Fruit fly (Drosophila melanogaster): ENCODE data around the gene CG11586.

The CG11586 gene

DNA sequence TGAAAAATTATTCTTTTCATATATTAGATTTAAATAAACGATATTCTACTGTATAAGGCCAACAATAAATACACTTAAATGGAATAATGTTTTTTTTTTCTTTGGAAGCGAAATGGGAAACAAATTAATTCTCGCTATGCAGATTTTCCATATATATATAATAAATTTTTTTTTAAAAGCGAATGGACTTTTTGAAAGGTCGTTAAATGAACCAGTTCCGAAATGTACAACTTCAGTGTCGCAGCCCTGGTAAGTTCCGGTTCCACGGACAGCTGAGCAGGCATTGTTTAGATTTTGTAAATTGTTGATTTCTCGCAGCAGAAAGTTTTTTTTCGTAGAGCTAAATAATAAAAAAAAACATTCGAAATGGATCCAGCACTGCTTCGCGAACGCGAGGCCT is 24.5 kb upstream of the CG11586 start, which contains the start of gene TfIIEbeta (continued):
- TF ChIP-seq Hand (GFP tag; optimal IDR thresholded peaks at IDR 0.05) (no peak), sd (tag; optimal IDR thresholded peaks at IDR 0.05) (peak; percentile 73), Max (GFP tag; optimal IDR thresholded peaks at IDR 0.05) (no peak), CG7928 (GFP tag; optimal IDR thresholded peaks at IDR 0.05) (peak; percentile 95), CG7745 (tag; optimal IDR thresholded peaks at IDR 0.05) (no peak), Doc3 (GFP tag; IDR thresholded peaks at IDR 0.05; ENCODE audit: partially characterized antibody) (no peak), sna (GFP tag; IDR thresholded peaks at IDR 0.05; ENCODE audit: partially characterized antibody) (peak; percentile 45; the same call in 1 of the 2 replicates), Bdp1 (GFP tag; optimal IDR thresholded peaks at IDR 0.05) (no peak), CG7357 (GFP tag; IDR thresholded peaks at IDR 0.05) (no peak), pan (optimal IDR thresholded peaks at IDR 0.05) (no peak), pan (GFP tag; optimal IDR thresholded peaks at IDR 0.05 in 1 of 2, IDR thresholded peaks at IDR 0.05 in 1 of 2) (peak in 1 of 2 experiments; percentile 36), dpn (GFP tag; optimal IDR thresholded peaks at IDR 0.05) (peak; percentile 3 to 13), br (optimal IDR thresholded peaks at IDR 0.05) (no peak), CG14441 (GFP tag; IDR thresholded peaks at IDR 0.05) (no peak), Camta (GFP tag; optimal IDR thresholded peaks at IDR 0.05) (no peak), Drgx (GFP tag; IDR thresholded peaks at IDR 0.05) (no peak; the same call in 1 of the 2 replicates), Blimp-1 (GFP tag; optimal IDR thresholded peaks at IDR 0.05) (peak; percentile 25), CG12155 (GFP tag; optimal IDR thresholded peaks at IDR 0.05) (no peak), CG33213 (GFP tag; optimal IDR thresholded peaks at IDR 0.05) (no peak), ash1 (GFP tag; optimal IDR thresholded peaks at IDR 0.05) (no peak), CG3281 (GFP tag; optimal IDR thresholded peaks at IDR 0.05) (peak; percentile 51), CG15073 (GFP tag; optimal IDR thresholded peaks at IDR 0.05) (no peak), CG4730 (GFP tag; IDR thresholded peaks at IDR 0.05) (no peak), Sin3A (optimal IDR thresholded peaks at IDR 0.05) (no peak), run (tag; optimal IDR thresholded peaks at IDR 0.05) (no peak), vfl (GFP tag; optimal IDR thresholded peaks at IDR 0.05) (no peak), CG42726 (GFP tag; IDR thresholded peaks at IDR 0.05; ENCODE audit: partially characterized antibody) (peak; percentile 6; the same call in 1 of the 2 replicates), CG17829 (tag; optimal IDR thresholded peaks at IDR 0.05) (peak; percentile 29), CG15514 (GFP tag; optimal IDR thresholded peaks at IDR 0.05) (peak; percentile 100), Lhr (GFP tag; optimal IDR thresholded peaks at IDR 0.05) (no peak), CG6254 (GFP tag; optimal IDR thresholded peaks at IDR 0.05) (no peak), sisA (GFP tag; IDR thresholded peaks at IDR 0.05) (peak; percentile 14; the same call in 1 of the 2 replicates), Dad (GFP tag; optimal IDR thresholded peaks at IDR 0.05) (no peak), CG10565 (GFP tag; optimal IDR thresholded peaks at IDR 0.05) (no peak), nau (GFP tag; optimal IDR thresholded peaks at IDR 0.05) (no peak), sima (GFP tag; optimal IDR thresholded peaks at IDR 0.05) (no peak), CG15269 (tag; optimal IDR thresholded peaks at IDR 0.05) (peak; percentile 34), CG10366 (GFP tag; IDR thresholded peaks at IDR 0.05) (peak; percentile 28), jigr1 (GFP tag; IDR thresholded peaks at IDR 0.05) (no peak), cato (GFP tag; optimal IDR thresholded peaks at IDR 0.05; ENCODE audit: borderline replicate concordance) (no peak), hb (GFP tag; IDR thresholded peaks at IDR 0.05; ENCODE audit: partially characterized antibody) (no peak), CG1792 (GFP tag; optimal IDR thresholded peaks at IDR 0.05) (no peak), ara (GFP tag; IDR thresholded peaks at IDR 0.05) (no peak), NfI (GFP tag; optimal IDR thresholded peaks at IDR 0.05) (no peak), Tbp (GFP tag; optimal IDR thresholded peaks at IDR 0.05) (no peak), CG30431 (GFP tag; optimal IDR thresholded peaks at IDR 0.05) (no peak), CG7271 (tag; optimal IDR thresholded peaks at IDR 0.05) (no peak), da (GFP tag; optimal IDR thresholded peaks at IDR 0.05) (no peak), Usf (GFP tag; optimal IDR thresholded peaks at IDR 0.05) (no peak), Xbp1 (GFP tag; optimal IDR thresholded peaks at IDR 0.05) (peak; percentile 35), tgo (GFP tag; IDR thresholded peaks at IDR 0.05) (peak; percentile 28; the same call in 1 of the 3 replicates), CG2678 (tag; optimal IDR thresholded peaks at IDR 0.05) (no peak)

All from whole organism, embryonic.